Worm (Caenorhabditis elegans): Measurements from ENCODE around the gene plep-1.

Gene plep-1

ce11 chrII:4275637-4276252, 36.3 kb downstream of the plep-1 start, which contains the start of gene npr-42:
Gene npr-42, plus strand, starts transcription at chrII:4276202.
- no peak for TF ChIP-seq unc-62 (GFP tag; optimal IDR thresholded peaks at IDR 0.05)

- TF ChIP-seq unc-62 (GFP tag; optimal IDR thresholded peaks at IDR 0.05) = no peak
Observed at ce11 chrII:4267711-4268110, 44.3 kb downstream of the plep-1 start.
